Worm (Caenorhabditis elegans): ENCODE results near the gene F49C12.2.

F49C12.2 gene

ce11 chrIV:9335552-9336251 is 36.7 kb upstream of the F49C12.2 start, which contains the start of the genes coa-4 and T20D3.14 (continued):
- TF ChIP-seq Y53F4B.3 (GFP tag; IDR thresholded peaks at IDR 0.05) (no peak), C06A6.2 (GFP tag; conservative IDR thresholded peaks at IDR 0.05) (no peak), snpc-1.3 (tag; optimal IDR thresholded peaks at IDR 0.05; ENCODE audit: insufficient read depth) (no peak), somi-1 (GFP tag; optimal IDR thresholded peaks at IDR 0.05) (no peak), pha-4 (tag; optimal IDR thresholded peaks at IDR 0.05) (peak; percentile 15), madf-6 (GFP tag; IDR thresholded peaks at IDR 0.05) (no peak), nhr-80 (tag; optimal IDR thresholded peaks at IDR 0.05) (peak; percentile 71), cebp-1 (GFP tag; IDR thresholded peaks at IDR 0.05) (no peak), cebp-1 (tag; optimal IDR thresholded peaks at IDR 0.05) (no peak), ceh-40 (GFP tag; IDR thresholded peaks at IDR 0.05) (0 out of 2 replicates have a peak, but pooled peaks have one; percentile 13), ceh-58 (GFP tag; IDR thresholded peaks at IDR 0.05) (no peak), B0336.3 (GFP tag; IDR thresholded peaks at IDR 0.05) (0 out of 2 replicates have a peak, but pooled peaks have one; percentile 26), chd-7 (tag; optimal IDR thresholded peaks at IDR 0.05) (no peak), hmg-1.2 (GFP tag; IDR thresholded peaks at IDR 0.05) (peak; percentile 75), ztf-6 (GFP tag; IDR thresholded peaks at IDR 0.05) (no peak), lsl-1 (GFP tag; optimal IDR thresholded peaks at IDR 0.05) (no peak), bed-1 (GFP tag; IDR thresholded peaks at IDR 0.05) (no peak), ceh-91 (GFP tag; IDR thresholded peaks at IDR 0.05) (no peak), C17E4.6 (GFP tag; IDR thresholded peaks at IDR 0.05) (no peak), atf-7 (tag; optimal IDR thresholded peaks at IDR 0.05) (no peak), mcd-1 (GFP tag; IDR thresholded peaks at IDR 0.05) (peak; percentile 42; the same call in 1 of the 2 replicates), ZK185.1 (tag; optimal IDR thresholded peaks at IDR 0.05; ENCODE audit: poor library complexity, severe bottlenecking) (peak; percentile 53), athp-1 (tag; optimal IDR thresholded peaks at IDR 0.05) (no peak), rec-8 (tag; optimal IDR thresholded peaks at IDR 0.05) (no peak)

DNA sequence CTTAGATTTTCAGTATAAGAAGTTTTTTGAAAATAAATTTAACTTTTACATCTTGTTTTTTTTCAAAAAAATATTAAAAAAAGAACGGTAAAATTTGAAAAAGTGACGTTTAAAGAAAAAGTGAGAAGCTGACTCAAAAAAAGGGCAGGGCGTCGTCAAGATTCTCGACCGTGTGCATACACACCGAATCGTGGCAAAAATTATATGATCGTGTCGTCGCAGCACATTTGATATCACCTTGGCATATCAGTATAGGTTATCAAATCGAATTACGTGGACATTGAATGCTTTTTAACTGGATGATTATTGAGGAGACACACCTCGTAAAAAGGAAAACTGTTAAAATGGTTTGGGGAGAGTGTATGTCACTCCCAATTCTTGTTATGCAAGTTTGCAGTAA is 34.0 kb upstream of the F49C12.2 start:
- no peak for TF ChIP-seq ekl-4 (GFP tag; IDR thresholded peaks at IDR 0.05)
- no peak for TF ChIP-seq repo-1 (tag; optimal IDR thresholded peaks at IDR 0.05)
- TF ChIP-seq mel-28 (tag; optimal IDR thresholded peaks at IDR 0.05; ENCODE audit: borderline replicate concordance): no peak
- TF ChIP-seq snpc-4 (GFP tag; optimal IDR thresholded peaks at IDR 0.05): no peak
- TF ChIP-seq snpc-4 (tag; optimal IDR thresholded peaks at IDR 0.05): peak in 1 of 4 experiments; percentile 36
- TF ChIP-seq B0019.2 (GFP tag; conservative IDR thresholded peaks at IDR 0.05): no peak
- peak; percentile 82 to 93 for TF ChIP-seq let-607 (tag; optimal IDR thresholded peaks at IDR 0.05)
- no peak for TF ChIP-seq F52B5.7 (tag; optimal IDR thresholded peaks at IDR 0.05)
- no peak for TF ChIP-seq ceh-100 (GFP tag; IDR thresholded peaks at IDR 0.05)
- TF ChIP-seq unc-62 (GFP tag; optimal IDR thresholded peaks at IDR 0.05): no peak
- TF ChIP-seq aptf-2 (GFP tag; conservative IDR thresholded peaks at IDR 0.05): no peak
- TF ChIP-seq egl-44 (GFP tag; IDR thresholded peaks at IDR 0.05): no peak
- no peak for TF ChIP-seq pha-4 (tag; optimal IDR thresholded peaks at IDR 0.05)
- TF ChIP-seq nfyb-1 (GFP tag; IDR thresholded peaks at IDR 0.05): no peak
- no peak for TF ChIP-seq T26A5.8 (tag; optimal IDR thresholded peaks at IDR 0.05)
- no peak for TF ChIP-seq chd-7 (tag; optimal IDR thresholded peaks at IDR 0.05)
- TF ChIP-seq rcor-1 (GFP tag; IDR thresholded peaks at IDR 0.05): no peak
- TF ChIP-seq dpl-1 (GFP tag; optimal IDR thresholded peaks at IDR 0.05): no peak
- no peak for TF ChIP-seq akir-1 (GFP tag; optimal IDR thresholded peaks at IDR 0.05)
- no peak for TF ChIP-seq hlh-26 (GFP tag; conservative IDR thresholded peaks at IDR 0.05)
- TF ChIP-seq ztf-25 (GFP tag; IDR thresholded peaks at IDR 0.05): no peak
- TF ChIP-seq B0035.1 (tag; optimal IDR thresholded peaks at IDR 0.05): no peak
- no peak for TF ChIP-seq sdz-38 (tag; optimal IDR thresholded peaks at IDR 0.05)
- TF ChIP-seq xnd-1 (tag; optimal IDR thresholded peaks at IDR 0.05): no peak
- TF ChIP-seq dpff-1 (tag; optimal IDR thresholded peaks at IDR 0.05): no peak
- peak; percentile 76 for TF ChIP-seq dox-1 (GFP tag; IDR thresholded peaks at IDR 0.05)

Measured in whole organism, young adult.